Worm (Caenorhabditis elegans) whole organism, L4 larva: Measurements from ENCODE around the gene str-220.
A peak's percentile ranks its signal among the peaks of the same experiment; 100 is the strongest.

Source experiments
- D1046.2 ChIP-seq: fragments of 200-800 bp; sonication (Bioruptor generic); IDR thresholded peaks from 2 replicates; pipeline ENCODE4 v1.3.6; 2022; ENCODE audit warnings: missing genetic modification characterization, missing compliant biosample characterization
- F26F4.8 ChIP-seq: fragments of 200-800 bp; sonication (Bioruptor generic); conservative IDR thresholded peaks from 2 replicates; pipeline ENCODE4 v1.3.6; 2022; ENCODE audit warnings: missing genetic modification characterization, missing compliant biosample characterization
- ZK546.5 ChIP-seq, 2 experiments: sonication (generic microtip); optimal IDR thresholded peaks; 2 replicates each; lab custom pipeline; 2017; ENCODE audit warnings: missing biosample characterization in 2 of 2, missing genetic modification characterization in 2 of 2
- aha-1 ChIP-seq: fragments of 150-350 bp; peaks from one replicate; lab custom pipeline; 2014; ENCODE audit warnings: missing biosample characterization, missing genetic modification characterization
- aly-2 ChIP-seq: sonication (generic microtip); optimal IDR thresholded peaks from 2 replicates; lab custom pipeline; 2018; ENCODE audit warnings: missing biosample characterization, missing genetic modification characterization
- ama-1 ChIP-seq: fragments of 150-350 bp; optimal IDR thresholded peaks from 2 replicates; lab custom pipeline; 2014; ENCODE audit warnings: inconsistent platforms, mixed read lengths
- arid-1 ChIP-seq: fragments of 200-800 bp; sonication (Bioruptor generic); conservative IDR thresholded peaks from 2 replicates; pipeline ENCODE4 v1.3.6; 2022; ENCODE audit warnings: missing genetic modification reagents, missing genetic modification characterization, missing compliant biosample characterization
- ces-1 ChIP-seq: fragments of 150-350 bp; sonication (generic microtip); optimal IDR thresholded peaks from 4 replicates; lab custom pipeline; 2014; ENCODE audit warnings: missing biosample characterization, missing genetic modification reagents, missing genetic modification characterization
- cey-2 ChIP-seq: sonication (generic microtip); optimal IDR thresholded peaks from 3 replicates; lab custom pipeline; 2017; ENCODE audit warnings: missing genetic modification characterization, mild to moderate bottlenecking, missing compliant biosample characterization, antibody characterized with exemption, borderline replicate concordance; ENCODE audit not compliant: insufficient read depth
- ctbp-1 ChIP-seq: fragments of 200-800 bp; sonication (Bioruptor generic); IDR thresholded peaks from 2 replicates; pipeline ENCODE4 v1.3.6; 2022; ENCODE audit warnings: missing genetic modification reagents, missing genetic modification characterization, missing compliant biosample characterization
- daf-16 ChIP-seq, 3 experiments: sonication (generic microtip); optimal IDR thresholded peaks; 2 replicates each; lab custom pipeline; 2016 to 2017; ENCODE audit warnings: missing genetic modification characterization in 3 of 3, missing genetic modification reagents in 3 of 3, mild to moderate bottlenecking in 2 of 3, missing compliant biosample characterization in 2 of 3, missing biosample characterization in 1 of 3, moderate library complexity in 1 of 3
- dmd-6 ChIP-seq: fragments of 200-800 bp; sonication (Bioruptor generic); IDR thresholded peaks from 2 replicates; pipeline ENCODE4 v1.3.6; 2022; ENCODE audit warnings: missing genetic modification reagents, missing genetic modification characterization, missing compliant biosample characterization
- dmd-9 ChIP-seq: fragments of 200-800 bp; sonication (Bioruptor generic); IDR thresholded peaks from 2 replicates; pipeline ENCODE4 v1.3.6; 2022; ENCODE audit warnings: missing genetic modification reagents, missing genetic modification characterization, missing compliant biosample characterization
- dpl-1 ChIP-seq: fragments of 150-350 bp; optimal IDR thresholded peaks from 2 replicates; lab custom pipeline; 2014; ENCODE audit warnings: missing biosample characterization, missing genetic modification reagents, missing genetic modification characterization
- fkh-10 ChIP-seq: fragments of 150-350 bp; optimal IDR thresholded peaks from 2 replicates; lab custom pipeline; 2014; ENCODE audit warnings: missing biosample characterization, missing genetic modification reagents, missing genetic modification characterization
- hlh-11 ChIP-seq: fragments of 200-800 bp; sonication (Bioruptor generic); optimal IDR thresholded peaks from 2 replicates; lab custom pipeline; 2018; ENCODE audit warnings: mild to moderate bottlenecking, missing genetic modification characterization, missing compliant biosample characterization
- hlh-30 ChIP-seq: sonication (generic microtip); optimal IDR thresholded peaks from 2 replicates; lab custom pipeline; 2017; ENCODE audit warnings: antibody characterized with exemption, mild to moderate bottlenecking, missing genetic modification characterization, missing compliant biosample characterization; ENCODE audit not compliant: insufficient read depth
- lin-13 ChIP-seq: fragments of 150-350 bp; optimal IDR thresholded peaks from 2 replicates; lab custom pipeline; 2014; ENCODE audit warnings: missing biosample characterization, missing genetic modification reagents, missing genetic modification characterization
- lin-15B ChIP-seq: fragments of 150-350 bp; sonication (generic microtip); optimal IDR thresholded peaks from 3 replicates; lab custom pipeline; 2014; ENCODE audit warnings: missing biosample characterization, missing genetic modification characterization
- lin-38 ChIP-seq: fragments of 200-800 bp; sonication (Bioruptor generic); IDR thresholded peaks from 2 replicates; pipeline ENCODE4 v1.3.6; 2022; ENCODE audit warnings: missing genetic modification reagents, missing genetic modification characterization, missing compliant biosample characterization
- lsy-2 ChIP-seq, 2 experiments: fragments of 150-350 bp in 1 of 2; sonication (generic microtip) in 1 of 2; optimal IDR thresholded peaks; 2 replicates each; lab custom pipeline; 2014 to 2017; ENCODE audit warnings: missing biosample characterization in 2 of 2, missing genetic modification characterization in 2 of 2
- madf-9 ChIP-seq: fragments of 200-800 bp; sonication (Bioruptor generic); conservative IDR thresholded peaks from 2 replicates; pipeline ENCODE4 v1.3.6; 2022; ENCODE audit warnings: missing genetic modification reagents, missing genetic modification characterization, missing compliant biosample characterization
- mep-1 ChIP-seq: fragments of 150-350 bp; sonication (generic microtip); optimal IDR thresholded peaks from 3 replicates; lab custom pipeline; 2014; ENCODE audit warnings: missing biosample characterization, missing genetic modification characterization
- mes-2 ChIP-seq: sonication (generic microtip); optimal IDR thresholded peaks from 2 replicates; lab custom pipeline; 2016; ENCODE audit warnings: missing genotype, mild to moderate bottlenecking, missing genetic modification characterization, missing compliant biosample characterization; ENCODE audit not compliant: poor library complexity, severe bottlenecking
- mxl-2 ChIP-seq: fragments of 200-800 bp; sonication (Bioruptor generic); conservative IDR thresholded peaks from 2 replicates; pipeline ENCODE4 v1.3.6; 2022; ENCODE audit warnings: missing genetic modification reagents, missing genetic modification characterization, missing compliant biosample characterization
- nhr-10 ChIP-seq: fragments of 150-350 bp; optimal IDR thresholded peaks from 2 replicates; lab custom pipeline; 2014; ENCODE audit warnings: missing biosample characterization, missing genetic modification characterization
- nhr-11 ChIP-seq: fragments of 150-350 bp; optimal IDR thresholded peaks from 2 replicates; lab custom pipeline; 2014; ENCODE audit warnings: missing biosample characterization, missing genetic modification characterization
- nhr-111 ChIP-seq: fragments of 200-800 bp; sonication (Bioruptor generic); optimal IDR thresholded peaks from 2 replicates; lab custom pipeline; 2018; ENCODE audit warnings: mild to moderate bottlenecking, missing genetic modification characterization, missing compliant biosample characterization
- nhr-25 ChIP-seq: sonication (generic microtip); optimal IDR thresholded peaks from 2 replicates; lab custom pipeline; 2017; ENCODE audit warnings: missing genetic modification characterization, mild to moderate bottlenecking, missing compliant biosample characterization, antibody characterized with exemption, moderate library complexity, borderline replicate concordance; ENCODE audit not compliant: insufficient read depth
- nhr-28 ChIP-seq: fragments of 150-350 bp; optimal IDR thresholded peaks from 2 replicates; lab custom pipeline; 2014; ENCODE audit warnings: missing biosample characterization, missing genetic modification characterization
- nhr-41 ChIP-seq: fragments of 200-800 bp; sonication (Bioruptor generic); IDR thresholded peaks from 2 replicates; pipeline ENCODE4 v1.3.6; 2022; ENCODE audit warnings: missing genetic modification reagents, missing genetic modification characterization, missing compliant biosample characterization
- nhr-42 ChIP-seq: fragments of 200-800 bp; sonication (Bioruptor generic); IDR thresholded peaks from 2 replicates; pipeline ENCODE4 v1.3.6; 2022; ENCODE audit warnings: missing genetic modification characterization, missing compliant biosample characterization
- nhr-6 ChIP-seq: fragments of 150-350 bp; optimal IDR thresholded peaks from 2 replicates; lab custom pipeline; 2014; ENCODE audit warnings: missing biosample characterization, missing genetic modification characterization
- pha-4 ChIP-seq, 2 experiments: fragments of 150-350 bp in 1 of 2; fragments of 200-800 bp in 1 of 2; sonication (Bioruptor generic) in 1 of 2; IDR thresholded peaks in 1 of 2; optimal IDR thresholded peaks in 1 of 2; 2 replicates each; pipeline versions ENCODE4 v1.3.6 to Lab custom; 2014 to 2022; ENCODE audit warnings: missing genetic modification characterization in 2 of 2, missing genetic modification reagents in 2 of 2, missing biosample characterization in 1 of 2, missing compliant biosample characterization in 1 of 2
- pqm-1 ChIP-seq: sonication (generic microtip); optimal IDR thresholded peaks from 2 replicates; lab custom pipeline; 2017; ENCODE audit warnings: missing biosample characterization, missing genetic modification characterization
- sdz-12 ChIP-seq: fragments of 200-800 bp; sonication (Bioruptor generic); optimal IDR thresholded peaks from 2 replicates; lab custom pipeline; 2018; ENCODE audit warnings: mild to moderate bottlenecking, missing genetic modification characterization, missing compliant biosample characterization
- set-16 ChIP-seq: fragments of 200-800 bp; sonication (Bioruptor generic); IDR thresholded peaks from 2 replicates; pipeline ENCODE4 v1.3.6; 2022; ENCODE audit warnings: missing genetic modification reagents, missing genetic modification characterization, missing compliant biosample characterization
- snpc-1.2 ChIP-seq: fragments of 200-800 bp; sonication (Bioruptor generic); IDR thresholded peaks from 2 replicates; pipeline ENCODE4 v1.3.6; 2022; ENCODE audit warnings: missing genetic modification reagents, missing genetic modification characterization, missing compliant biosample characterization
- spr-1 ChIP-seq: sonication (generic microtip); optimal IDR thresholded peaks from 2 replicates; lab custom pipeline; 2016; ENCODE audit warnings: mild to moderate bottlenecking, missing genetic modification characterization, missing compliant biosample characterization
- spr-3 ChIP-seq: fragments of 200-800 bp; sonication (Bioruptor generic); optimal IDR thresholded peaks from 2 replicates; lab custom pipeline; 2018; ENCODE audit warnings: mild to moderate bottlenecking, missing genetic modification characterization, missing compliant biosample characterization
- tra-1 ChIP-seq: fragments of 200-800 bp; sonication (Bioruptor generic); IDR thresholded peaks from 2 replicates; pipeline ENCODE4 v1.3.6; 2022; ENCODE audit warnings: missing genetic modification reagents, missing genetic modification characterization, missing compliant biosample characterization
- vab-7 ChIP-seq: fragments of 200-800 bp; sonication (Bioruptor generic); IDR thresholded peaks from 2 replicates; pipeline ENCODE4 v1.3.6; 2022; ENCODE audit warnings: missing genetic modification reagents, missing genetic modification characterization, missing compliant biosample characterization
- zfp-2 ChIP-seq: sonication (generic microtip); optimal IDR thresholded peaks from 2 replicates; lab custom pipeline; 2016; ENCODE audit warnings: mild to moderate bottlenecking, missing genetic modification characterization, missing compliant biosample characterization
- zip-11 ChIP-seq: fragments of 200-800 bp; sonication (Bioruptor generic); IDR thresholded peaks from 2 replicates; pipeline ENCODE4 v1.3.6; 2022; ENCODE audit warnings: missing genetic modification characterization, missing compliant biosample characterization

The str-220 gene

ce11 chrIV:7153362-7153761, 17.8 kb downstream of the str-220 start, which contains the start of gene C34D4.3:
C34D4.3 (plus strand) TSS chrIV:7153662.
- TF ChIP-seq tra-1 (GFP tag; lab: Robert Waterston, UW) (no peak), aha-1 (tag; lab: Kevin White, UChicago) (peak; percentile 10)

ce11 chrIV:7152409-7152808, 18.7 kb downstream of the str-220 start, which contains the start of gene col-113:
col-113 (minus strand) TSS chrIV:7152509.
- TF ChIP-seq nhr-11 (tag; lab: Kevin White, UChicago) (no peak), zip-11 (GFP tag; lab: Robert Waterston, UW) (no peak), zfp-2 (tag; lab: Kevin White, UChicago) (no peak), F26F4.8 (GFP tag; lab: Robert Waterston, UW) (no peak), dmd-9 (GFP tag; lab: Robert Waterston, UW) (no peak), madf-9 (no peak), mes-2 (tag; lab: Kevin White, UChicago) (no peak), pqm-1 (tag; lab: Kevin White, UChicago) (no peak), spr-3 (GFP tag; lab: Kevin White, UChicago) (no peak), ces-1 (GFP tag; lab: Kevin White, UChicago) (no peak), D1046.2 (GFP tag; lab: Robert Waterston, UW) (no peak), ama-1 (lab: Kevin White, UChicago) (no peak), spr-1 (tag; lab: Kevin White, UChicago) (no peak)

ce11 chrIV:7149020-7149601, 22.0 kb downstream of the str-220 start, which contains the start of gene C34D4.4:
C34D4.4 (plus strand) TSS chrIV:7149361.
- TF ChIP-seq vab-7 (GFP tag; lab: Robert Waterston, UW) (no peak), cey-2 (tag; lab: Kevin White, UChicago) (no peak), lin-13 (peak; percentile 27), ZK546.5 (tag; optimal IDR thresholded peaks at IDR 0.05; lab: Kevin White, UChicago) (no peak), nhr-111 (no peak), nhr-11 (tag; lab: Kevin White, UChicago) (no peak), lin-15B (tag; lab: Kevin White, UChicago) (no peak), nhr-25 (tag; lab: Kevin White, UChicago) (no peak), snpc-1.2 (GFP tag; lab: Robert Waterston, UW) (no peak), aly-2 (tag; lab: Kevin White, UChicago) (no peak), lin-38 (GFP tag; lab: Robert Waterston, UW) (no peak), dmd-6 (GFP tag; lab: Robert Waterston, UW) (0 out of 2 replicates have a peak, but pooled peaks have one; percentile 15), mep-1 (peak; percentile 41), daf-16 (GFP tag; optimal IDR thresholded peaks at IDR 0.05; lab: Kevin White, UChicago) (no peak), daf-16 (tag; optimal IDR thresholded peaks at IDR 0.05; lab: Kevin White, UChicago) (peak; percentile 10), nhr-6 (no peak), mxl-2 (GFP tag; lab: Robert Waterston, UW) (no peak), aha-1 (tag; lab: Kevin White, UChicago) (peak; percentile 56), arid-1 (0 out of 2 replicates have a peak, but pooled peaks have one; percentile 37), pqm-1 (tag; lab: Kevin White, UChicago) (no peak), sdz-12 (GFP tag; lab: Kevin White, UChicago) (no peak), ctbp-1 (GFP tag; lab: Robert Waterston, UW) (no peak), hlh-30 (tag; lab: Kevin White, UChicago) (peak; percentile 1), pha-4 (GFP tag; IDR thresholded peaks at IDR 0.05; lab: Robert Waterston, UW) (no peak), pha-4 (tag; optimal IDR thresholded peaks at IDR 0.05; lab: Kevin White, UChicago) (peak; percentile 13), mes-2 (tag; lab: Kevin White, UChicago) (peak; percentile 52), hlh-11 (peak; percentile 25), nhr-41 (no peak), lsy-2 (tag; optimal IDR thresholded peaks at IDR 0.05; lab: Kevin White, UChicago) (peak; percentile 44 to 96), dpl-1 (peak; percentile 58), set-16 (GFP tag; lab: Robert Waterston, UW) (no peak), nhr-42 (GFP tag; lab: Robert Waterston, UW) (no peak), fkh-10 (GFP tag; lab: Kevin White, UChicago) (no peak), nhr-28 (peak; percentile 5), ama-1 (lab: Kevin White, UChicago) (peak; percentile 46), nhr-10 (tag; lab: Kevin White, UChicago) (no peak)
